Worm (Caenorhabditis elegans) whole organism, L4/young adult: Measurements from ENCODE around the gene ugt-21.

ENCODE experiments used
- W03F9.2 ChIP-seq: fragments of 150-350 bp; optimal IDR thresholded peaks from 2 replicates; lab custom pipeline; 2014; ENCODE audit warnings: missing biosample characterization, missing genetic modification characterization
- dao-5 ChIP-seq: sonication (generic microtip); optimal IDR thresholded peaks from 2 replicates; lab custom pipeline; 2016; ENCODE audit warnings: missing genotype, missing genetic modification characterization, moderate library complexity, missing compliant biosample characterization
- him-1 ChIP-seq: sonication (generic microtip); optimal IDR thresholded peaks from 2 replicates; lab custom pipeline; 2016; ENCODE audit warnings: missing genotype, missing genetic modification reagents, missing genetic modification characterization, missing compliant biosample characterization

- TF ChIP-seq him-1 (tag; lab: Kevin White, UChicago) (no peak), dao-5 (tag; lab: Kevin White, UChicago) (no peak), W03F9.2 (tag; lab: Kevin White, UChicago) (no peak)
Observed at ce11 chrIV:9512836-9513235, 12.7 kb downstream of the ugt-21 start, which contains the start of gene C33A12.3.
